Worm (Caenorhabditis elegans): ENCODE results near the gene rha-1.

ce11 chrII:8848984-8849383, 34.5 kb downstream of the rha-1 start:
- TF ChIP-seq lsy-2 (tag; optimal IDR thresholded peaks at IDR 0.05) (no peak), nhr-237 (tag; optimal IDR thresholded peaks at IDR 0.05) (no peak), nhr-12 (tag; optimal IDR thresholded peaks at IDR 0.05) (no peak), elt-1 (tag; optimal IDR thresholded peaks at IDR 0.05; ENCODE audit: borderline replicate concordance, insufficient read depth) (no peak), mep-1 (tag; optimal IDR thresholded peaks at IDR 0.05) (no peak)

Data from whole organism, mixed stage, embryonic.